Worm (Caenorhabditis elegans) whole organism, young adult: ENCODE measurements around the gene ceh-16.

Experiments used
- D2030.7 ChIP-seq: fragments of 200-800 bp; sonication (Bioruptor generic); IDR thresholded peaks from 2 replicates; pipeline ENCODE4 v1.3.6; 2022; ENCODE audit warnings: missing genetic modification reagents, missing genetic modification characterization, missing compliant biosample characterization
- F49E8.2 ChIP-seq: sonication (generic microtip); optimal IDR thresholded peaks from 3 replicates; lab custom pipeline; 2017; ENCODE audit warnings: missing genetic modification characterization, mild to moderate bottlenecking, missing compliant biosample characterization, antibody characterized with exemption, moderate library complexity; ENCODE audit not compliant: insufficient read depth
- Y79H2A.3 ChIP-seq: fragments of 200-800 bp; sonication (Bioruptor generic); conservative IDR thresholded peaks from 2 replicates; pipeline ENCODE4 v1.3.6; 2022; ENCODE audit warnings: missing genetic modification reagents, missing genetic modification characterization, missing compliant biosample characterization
- atf-7 ChIP-seq: sonication (generic microtip); optimal IDR thresholded peaks from 2 replicates; lab custom pipeline; 2017; ENCODE audit warnings: mild to moderate bottlenecking, missing genetic modification characterization, missing compliant biosample characterization
- lin-26 ChIP-seq: fragments of 200-800 bp; sonication (Bioruptor generic); IDR thresholded peaks from 2 replicates; pipeline ENCODE4 v1.3.6; 2022; ENCODE audit warnings: missing genetic modification reagents, missing genetic modification characterization, missing compliant biosample characterization

ce11 chrIII:8657676-8658366 lies 35.3 kb downstream of the ceh-16 start:
- TF ChIP-seq lin-26 (GFP tag; lab: Robert Waterston, UW) (no peak), D2030.7 (GFP tag; lab: Robert Waterston, UW) (no peak), atf-7 (tag; lab: Kevin White, UChicago) (no peak), F49E8.2 (no peak), Y79H2A.3 (GFP tag; lab: Robert Waterston, UW) (no peak)
